Fruit fly (Drosophila melanogaster) whole organism, embryonic: ENCODE measurements around the gene sunz.

ENCODE experiments used
- BEAF-32 ChIP-seq: fragments of 200-800 bp; sonication (Bioruptor generic); optimal IDR thresholded peaks from 3 replicates; lab custom pipeline; 2017; ENCODE audit warnings: missing biosample characterization, missing genetic modification characterization, mild to moderate bottlenecking, moderate library complexity, missing genetic modification reagents
- Bdp1 ChIP-seq: fragments of 200-800 bp; sonication (Bioruptor generic); optimal IDR thresholded peaks from 3 replicates; lab custom pipeline; 2016; ENCODE audit warnings: missing biosample characterization, missing genetic modification characterization
- CG10147 ChIP-seq: fragments of 200-800 bp; sonication (Bioruptor generic); optimal IDR thresholded peaks from 2 replicates; lab custom pipeline; 2019; ENCODE audit warnings: missing biosample characterization, mild to moderate bottlenecking, missing genetic modification characterization, moderate library complexity
- CG10267 ChIP-seq: fragments of 200-800 bp; sonication (Bioruptor generic); optimal IDR thresholded peaks from 2 replicates; lab custom pipeline; 2018; ENCODE audit warnings: missing biosample characterization, mild to moderate bottlenecking, missing genetic modification characterization, moderate library complexity
- CG11560 ChIP-seq: fragments of 200-800 bp; sonication (Bioruptor generic); IDR thresholded peaks from 3 replicates; pipeline ENCODE4 v1.3.6; 2022; ENCODE audit warnings: missing biosample characterization, missing genetic modification characterization
- CG12155 ChIP-seq: fragments of 200-800 bp; sonication (Bioruptor generic); optimal IDR thresholded peaks from 3 replicates; lab custom pipeline; 2016; ENCODE audit warnings: missing biosample characterization, missing genetic modification characterization
- CG14710 ChIP-seq: fragments of 200-800 bp; sonication (Bioruptor generic); optimal IDR thresholded peaks from 3 replicates; lab custom pipeline; 2019; ENCODE audit warnings: missing biosample characterization, mild to moderate bottlenecking, missing genetic modification characterization, moderate library complexity
- CG1647 ChIP-seq: fragments of 200-800 bp; sonication (Bioruptor generic); optimal IDR thresholded peaks from 3 replicates; lab custom pipeline; 2016; ENCODE audit warnings: missing biosample characterization, missing genetic modification characterization
- CG17186 ChIP-seq: fragments of 200-800 bp; sonication (Bioruptor generic); optimal IDR thresholded peaks from 3 replicates; lab custom pipeline; 2017; ENCODE audit warnings: missing biosample characterization, missing genetic modification reagents, missing genetic modification characterization
- CG17612 ChIP-seq: fragments of 200-800 bp; sonication (Bioruptor generic); IDR thresholded peaks from 2 replicates; pipeline ENCODE4 v1.3.6; 2022; ENCODE audit warnings: missing biosample characterization, missing genetic modification characterization
- CG2199 ChIP-seq: fragments of 200-800 bp; sonication (Bioruptor generic); IDR thresholded peaks from 3 replicates; pipeline ENCODE4 v1.3.6; 2022; ENCODE audit warnings: missing biosample characterization, missing genetic modification characterization
- CG2712 ChIP-seq: fragments of 200-800 bp; optimal IDR thresholded peaks from 3 replicates; lab custom pipeline; 2019; ENCODE audit warnings: missing biosample characterization, mild to moderate bottlenecking, missing genetic modification characterization, moderate library complexity
- CG31388 ChIP-seq: fragments of 200-800 bp; sonication (Bioruptor generic); optimal IDR thresholded peaks from 2 replicates; lab custom pipeline; 2016; ENCODE audit warnings: missing biosample characterization, missing genetic modification characterization
- CG32767 ChIP-seq: fragments of 200-800 bp; sonication (Bioruptor generic); IDR thresholded peaks from 2 replicates; pipeline ENCODE4 v1.3.6; 2022; ENCODE audit warnings: missing biosample characterization, missing genetic modification characterization
- CG34224 ChIP-seq: fragments of 200-800 bp; sonication (Bioruptor generic); IDR thresholded peaks from 3 replicates; pipeline ENCODE4 v1.3.6; 2022; ENCODE audit warnings: missing biosample characterization, missing genetic modification characterization; ENCODE audit not compliant: partially characterized antibody
- CG4707 ChIP-seq: fragments of 200-800 bp; sonication (Bioruptor generic); optimal IDR thresholded peaks from 2 replicates; lab custom pipeline; 2018; ENCODE audit warnings: missing biosample characterization, mild to moderate bottlenecking, missing genetic modification characterization, moderate library complexity
- CG4854 ChIP-seq: fragments of 200-800 bp; sonication (Bioruptor generic); optimal IDR thresholded peaks from 2 replicates; lab custom pipeline; 2016; ENCODE audit warnings: missing biosample characterization, missing genetic modification characterization, inconsistent platforms
- CG5180 ChIP-seq: fragments of 200-800 bp; sonication (Bioruptor generic); optimal IDR thresholded peaks from 3 replicates; lab custom pipeline; 2017; ENCODE audit warnings: missing biosample characterization, missing genetic modification characterization, mild to moderate bottlenecking, moderate library complexity, missing genetic modification reagents
- CG6254 ChIP-seq: fragments of 200-800 bp; sonication (Bioruptor generic); optimal IDR thresholded peaks from 3 replicates; lab custom pipeline; 2017; ENCODE audit warnings: mild to moderate bottlenecking, missing biosample characterization, missing genetic modification reagents, missing genetic modification characterization
- CG8359 ChIP-seq: fragments of 200-800 bp; sonication (Bioruptor generic); optimal IDR thresholded peaks from 2 replicates; lab custom pipeline; 2017; ENCODE audit warnings: missing biosample characterization, mild to moderate bottlenecking, missing genetic modification characterization, borderline replicate concordance
- CG9817 ChIP-seq: fragments of 200-800 bp; sonication (Bioruptor generic); optimal IDR thresholded peaks from 2 replicates; lab custom pipeline; 2018; ENCODE audit warnings: missing biosample characterization, mild to moderate bottlenecking, missing genetic modification characterization, moderate library complexity
- CoRest ChIP-seq: fragments of 200-800 bp; sonication (Bioruptor generic); optimal IDR thresholded peaks from 3 replicates; lab custom pipeline; 2018; ENCODE audit warnings: missing biosample characterization, mild to moderate bottlenecking, missing genetic modification characterization, moderate library complexity
- D19B ChIP-seq: fragments of 200-800 bp; sonication (Bioruptor generic); optimal IDR thresholded peaks from 2 replicates; lab custom pipeline; 2017; ENCODE audit warnings: missing biosample characterization, mild to moderate bottlenecking, missing genetic modification characterization
- Dll ChIP-seq: fragments of 200-800 bp; sonication (Bioruptor generic); IDR thresholded peaks from 4 replicates; pipeline ENCODE4 v1.3.6; 2022; ENCODE audit warnings: missing biosample characterization, missing genetic modification characterization; ENCODE audit not compliant: partially characterized antibody
- Dp ChIP-seq: fragments of 200-800 bp; sonication (Bioruptor generic); optimal IDR thresholded peaks from 2 replicates; lab custom pipeline; 2018; ENCODE audit warnings: missing biosample characterization, mild to moderate bottlenecking, missing genetic modification characterization, moderate library complexity
- ERR ChIP-seq: fragments of 200-800 bp; sonication (Bioruptor generic); optimal IDR thresholded peaks from 2 replicates; lab custom pipeline; 2016; ENCODE audit warnings: missing biosample characterization, missing genetic modification characterization
- Ets65A ChIP-seq: fragments of 200-800 bp; sonication (Bioruptor generic); peaks from one replicate; lab custom pipeline; 2016; ENCODE audit warnings: missing biosample characterization, missing genetic modification characterization
- H15 ChIP-seq: fragments of 200-800 bp; sonication (Bioruptor generic); IDR thresholded peaks from 3 replicates; pipeline ENCODE4 v1.3.6; 2022; ENCODE audit warnings: missing biosample characterization, missing genetic modification characterization
- Hsf ChIP-seq: fragments of 200-800 bp; sonication (Bioruptor generic); optimal IDR thresholded peaks from 3 replicates; lab custom pipeline; 2016; ENCODE audit warnings: missing biosample characterization, missing genetic modification characterization
- MBD-R2 ChIP-seq: fragments of 200-800 bp; sonication (Bioruptor generic); IDR thresholded peaks from 2 replicates; pipeline ENCODE4 v1.3.6; 2022; ENCODE audit warnings: missing biosample characterization, missing genetic modification characterization
- Max ChIP-seq: fragments of 200-800 bp; sonication (Bioruptor generic); optimal IDR thresholded peaks from 2 replicates; lab custom pipeline; 2016; ENCODE audit warnings: missing biosample characterization, mild to moderate bottlenecking, missing genetic modification characterization
- Mrtf ChIP-seq: fragments of 200-800 bp; sonication (Bioruptor generic); IDR thresholded peaks from 3 replicates; pipeline ENCODE4 v1.3.6; 2022; ENCODE audit warnings: missing biosample characterization, missing genetic modification characterization
- Rfx ChIP-seq: fragments of 200-800 bp; sonication (Bioruptor generic); IDR thresholded peaks from 2 replicates; pipeline ENCODE4 v1.3.6; 2022; ENCODE audit warnings: missing biosample characterization, missing genetic modification characterization
- Scr ChIP-seq: fragments of 200-800 bp; sonication (Bioruptor generic); IDR thresholded peaks from 2 replicates; pipeline ENCODE4 v1.3.6; 2022; ENCODE audit warnings: missing biosample characterization, missing genetic modification characterization; ENCODE audit not compliant: partially characterized antibody
- Sry-δ ChIP-seq: fragments of 200-800 bp; sonication (Bioruptor generic); optimal IDR thresholded peaks from 2 replicates; lab custom pipeline; 2016; ENCODE audit warnings: missing biosample characterization, missing genetic modification characterization
- bbx ChIP-seq: fragments of 200-800 bp; sonication (Bioruptor generic); IDR thresholded peaks from 2 replicates; pipeline ENCODE4 v1.3.6; 2022; ENCODE audit warnings: missing biosample characterization, missing genetic modification characterization; ENCODE audit not compliant: partially characterized antibody
- chinmo ChIP-seq: fragments of 200-800 bp; sonication (Bioruptor generic); IDR thresholded peaks from 4 replicates; pipeline ENCODE4 v1.3.6; 2022; ENCODE audit warnings: missing biosample characterization, missing genetic modification characterization; ENCODE audit not compliant: partially characterized antibody
- emc ChIP-seq: fragments of 200-800 bp; sonication (Bioruptor generic); optimal IDR thresholded peaks from 2 replicates; lab custom pipeline; 2016; ENCODE audit warnings: missing biosample characterization, missing genetic modification characterization
- h ChIP-seq: fragments of >200 bp; optimal IDR thresholded peaks from 2 replicates; lab custom pipeline; 2017
- lab ChIP-seq: fragments of 200-800 bp; sonication (Bioruptor generic); optimal IDR thresholded peaks from 3 replicates; lab custom pipeline; 2017; ENCODE audit warnings: missing biosample characterization, missing genetic modification characterization, mild to moderate bottlenecking, moderate library complexity, missing genetic modification reagents
- lilli ChIP-seq: fragments of 200-800 bp; sonication (Bioruptor generic); optimal IDR thresholded peaks from 3 replicates; lab custom pipeline; 2016; ENCODE audit warnings: missing biosample characterization, missing genetic modification characterization
- nerfin-2 ChIP-seq: fragments of 200-800 bp; sonication (Bioruptor generic); IDR thresholded peaks from 2 replicates; pipeline ENCODE4 v1.3.6; 2022; ENCODE audit warnings: missing biosample characterization, missing genetic modification characterization; ENCODE audit not compliant: partially characterized antibody
- onecut ChIP-seq: fragments of 200-800 bp; sonication (Bioruptor generic); IDR thresholded peaks from 2 replicates; pipeline ENCODE4 v1.3.6; 2022; ENCODE audit warnings: missing biosample characterization, missing genetic modification characterization
- pan ChIP-seq, 4 experiments: fragments of >200 bp in 3 of 4; fragments of 200-800 bp in 1 of 4; sonication (Bioruptor generic) in 1 of 4; optimal IDR thresholded peaks in 3 of 4; IDR thresholded peaks in 1 of 4; 2 replicates each; pipeline versions ENCODE4 v1.3.6 to Lab custom; 2017 to 2022; ENCODE audit warnings: missing biosample characterization in 2 of 4, missing genetic modification characterization in 2 of 4, mixed read lengths in 1 of 4
- prd ChIP-seq, 3 experiments: fragments of >200 bp in 2 of 3; fragments of 200-800 bp in 1 of 3; sonication (Bioruptor generic) in 1 of 3; optimal IDR thresholded peaks in 2 of 3; IDR thresholded peaks in 1 of 3; 2 replicates in 2 of 3; 3 replicates in 1 of 3; pipeline versions ENCODE4 v1.3.6 to Lab custom; 2017 to 2022; ENCODE audit warnings: missing biosample characterization in 1 of 3, missing genetic modification characterization in 1 of 3
- stwl ChIP-seq: fragments of 200-800 bp; sonication (Bioruptor generic); optimal IDR thresholded peaks from 3 replicates; lab custom pipeline; 2018; ENCODE audit warnings: missing biosample characterization, mild to moderate bottlenecking, missing genetic modification characterization, moderate library complexity
- sug ChIP-seq: fragments of 200-800 bp; optimal IDR thresholded peaks from 2 replicates; lab custom pipeline; 2019; ENCODE audit warnings: missing biosample characterization, mild to moderate bottlenecking, missing genetic modification characterization, moderate library complexity
- tgo ChIP-seq: fragments of 200-800 bp; sonication (Bioruptor generic); IDR thresholded peaks from 3 replicates; pipeline ENCODE4 v1.3.6; 2022; ENCODE audit warnings: missing biosample characterization, missing genetic modification characterization
- tio ChIP-seq: fragments of 200-800 bp; sonication (Bioruptor generic); optimal IDR thresholded peaks from 2 replicates; lab custom pipeline; 2017; ENCODE audit warnings: missing biosample characterization, missing genetic modification characterization, inconsistent platforms

The sunz gene

DNA sequence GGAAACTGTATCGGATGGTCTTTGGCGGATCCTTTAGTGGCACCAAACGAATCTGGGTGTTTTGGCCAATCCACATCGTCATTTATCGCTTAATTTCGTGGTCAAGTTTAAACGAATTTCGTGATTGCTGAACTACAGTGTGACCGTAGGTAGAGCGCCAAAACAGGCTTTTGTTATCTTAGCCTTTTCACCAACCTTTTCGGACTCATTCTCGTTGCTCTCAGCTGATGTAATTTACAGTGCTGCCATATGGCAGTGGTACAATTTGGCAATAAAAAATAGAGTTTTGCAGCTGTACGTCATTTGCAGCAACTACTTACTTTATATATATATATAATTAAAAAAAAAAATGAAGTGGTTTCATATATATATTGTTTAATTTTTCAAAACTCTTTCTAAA is 30.0 kb downstream of the sunz start, which contains the start of gene agt (continued):
- TF ChIP-seq pan (optimal IDR thresholded peaks at IDR 0.05; lab: Kevin White, UChicago) (no peak), pan (GFP tag; optimal IDR thresholded peaks at IDR 0.05 in 1 of 2, IDR thresholded peaks at IDR 0.05 in 1 of 2) (no peak), CG9817 (peak; percentile 11), CG31388 (GFP tag; lab: Kevin White, UChicago) (no peak), CG14710 (tag; lab: Kevin White, UChicago) (peak; percentile 71), emc (GFP tag; lab: Kevin White, UChicago) (no peak), ERR (GFP tag; lab: Kevin White, UChicago) (no peak), CG10267 (tag; lab: Kevin White, UChicago) (peak; percentile 37), tgo (GFP tag; lab: Robert Waterston, UW) (no peak), CG11560 (tag; lab: Robert Waterston, UW) (no peak), BEAF-32 (peak; percentile 51), CG12155 (GFP tag; lab: Kevin White, UChicago) (peak; percentile 98), bbx (GFP tag; lab: Robert Waterston, UW) (0 out of 2 replicates have a peak, but pooled peaks have one; percentile 35), Dp (GFP tag; lab: Kevin White, UChicago) (peak; percentile 81), CoRest (peak; percentile 52), CG17612 (GFP tag; lab: Robert Waterston, UW) (no peak), CG1647 (GFP tag; lab: Kevin White, UChicago) (no peak), Dll (GFP tag; lab: Robert Waterston, UW) (peak; percentile 45; the same call in 2 of the 4 replicates), CG17186 (GFP tag; lab: Kevin White, UChicago) (peak; percentile 2), H15 (GFP tag; lab: Robert Waterston, UW) (no peak), D19B (no peak), stwl (tag; lab: Kevin White, UChicago) (peak; percentile 93), tio (GFP tag; lab: Kevin White, UChicago) (no peak), Bdp1 (no peak), Scr (GFP tag; lab: Robert Waterston, UW) (peak; percentile 21; the same call in 1 of the 2 replicates), Rfx (0 out of 2 replicates have a peak, but pooled peaks have one; percentile 8), MBD-R2 (GFP tag; lab: Robert Waterston, UW) (peak; percentile 96), CG5180 (GFP tag; lab: Kevin White, UChicago) (no peak), Max (GFP tag; lab: Kevin White, UChicago) (peak; percentile 11), CG34224 (GFP tag; lab: Robert Waterston, UW) (no peak), h (lab: Kevin White, UChicago) (no peak), chinmo (no peak), nerfin-2 (GFP tag; lab: Robert Waterston, UW) (no peak), CG8359 (no peak), sug (tag; lab: Kevin White, UChicago) (peak; percentile 27), Sry-δ (GFP tag; lab: Kevin White, UChicago) (peak; percentile 34), lilli (GFP tag; lab: Kevin White, UChicago) (no peak), CG2712 (tag; lab: Kevin White, UChicago) (peak; percentile 50), CG2199 (GFP tag; lab: Robert Waterston, UW) (0 out of 3 replicates have a peak, but pooled peaks have one; percentile 60), CG10147 (GFP tag; lab: Kevin White, UChicago) (no peak), lab (GFP tag; lab: Kevin White, UChicago) (no peak), prd (optimal IDR thresholded peaks at IDR 0.05; lab: Kevin White, UChicago) (no peak), prd (GFP tag; IDR thresholded peaks at IDR 0.05; lab: Robert Waterston, UW) (0 out of 3 replicates have a peak, but pooled peaks have one; percentile 6), onecut (GFP tag; lab: Robert Waterston, UW) (no peak), CG4707 (no peak), Mrtf (no peak), Hsf (no peak), CG32767 (GFP tag; lab: Robert Waterston, UW) (no peak), CG6254 (GFP tag; lab: Kevin White, UChicago) (no peak), CG4854 (GFP tag; lab: Kevin White, UChicago) (no peak), Ets65A (no peak)
